Fruit fly (Drosophila melanogaster): ENCODE results near the gene Grasp65.

Grasp65 gene

DNA sequence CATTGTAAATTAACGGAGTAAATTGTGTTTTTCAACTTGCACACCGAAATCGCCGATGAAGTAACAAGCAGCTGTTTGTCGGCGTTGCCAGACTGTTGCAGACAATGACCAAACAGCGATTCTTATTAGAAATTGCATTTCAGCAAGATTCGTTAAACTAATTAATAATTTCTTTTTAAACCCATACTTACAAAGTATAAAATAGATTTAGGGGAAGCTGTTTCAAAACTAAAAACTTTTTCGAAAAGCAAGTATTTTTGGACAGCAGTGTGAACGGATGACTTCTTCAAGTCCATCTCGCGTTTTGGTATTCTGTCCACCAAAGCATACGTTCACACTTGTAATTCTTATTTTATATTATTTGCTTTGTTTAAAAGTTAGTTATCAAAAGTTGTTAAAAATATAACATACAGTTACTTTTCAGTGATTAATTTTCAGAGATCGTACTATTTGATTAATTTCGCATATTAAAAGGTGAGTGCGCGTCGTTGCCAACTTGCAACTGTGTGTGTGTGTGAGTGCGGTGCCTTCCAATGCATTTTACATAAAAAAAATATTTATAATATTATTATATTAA is 3.8 kb downstream of the Grasp65 start, which contains the start of the genes CG8004 and RhoGDI (continued):
- TF ChIP-seq h (GFP tag; optimal IDR thresholded peaks at IDR 0.05) = peak; percentile 69

dm6 chr3L:19929051-19929718 is 4.4 kb downstream of the Grasp65 start:
- peak; percentile 23 for TF ChIP-seq psq (GFP tag; optimal IDR thresholded peaks at IDR 0.05)
- no peak for TF ChIP-seq Rel (GFP tag; optimal IDR thresholded peaks at IDR 0.05)
- peak; percentile 84 for TF ChIP-seq Rel (tag; optimal IDR thresholded peaks at IDR 0.05)
- peak; percentile 10 for TF ChIP-seq ey (GFP tag; optimal IDR thresholded peaks at IDR 0.05)
- no peak for TF ChIP-seq Sp1 (GFP tag; optimal IDR thresholded peaks at IDR 0.05)
- TF ChIP-seq Dfd (GFP tag; optimal IDR thresholded peaks at IDR 0.05) = peak; percentile 18
- peak; percentile 42 for TF ChIP-seq woc (GFP tag; optimal IDR thresholded peaks at IDR 0.05)
- TF ChIP-seq jim (GFP tag; optimal IDR thresholded peaks at IDR 0.05) = peak; percentile 20
- TF ChIP-seq Dif (GFP tag; optimal IDR thresholded peaks at IDR 0.05; ENCODE audit: partially characterized antibody) = peak; percentile 47
- no peak for TF ChIP-seq Hr83 (GFP tag; optimal IDR thresholded peaks at IDR 0.05; ENCODE audit: poor library complexity, severe bottlenecking)
- TF ChIP-seq rgr (GFP tag; optimal IDR thresholded peaks at IDR 0.05) = peak; percentile 35
- TF ChIP-seq OdsH (GFP tag; optimal IDR thresholded peaks at IDR 0.05) = peak; percentile 20
- no peak for TF ChIP-seq brk (GFP tag; optimal IDR thresholded peaks at IDR 0.05)
- TF ChIP-seq fru (GFP tag; optimal IDR thresholded peaks at IDR 0.05) = peak; percentile 7
- TF ChIP-seq dl (GFP tag; optimal IDR thresholded peaks at IDR 0.05; ENCODE audit: insufficient read depth in 1 of 2, partially characterized antibody in 2 of 2) = no peak
- peak; percentile 35 for TF ChIP-seq HLH106 (tag; optimal IDR thresholded peaks at IDR 0.05)
- peak; percentile 39 for TF ChIP-seq h (GFP tag; optimal IDR thresholded peaks at IDR 0.05)
- TF ChIP-seq foxo (GFP tag; optimal IDR thresholded peaks at IDR 0.05) = peak in 1 of 2 experiments; percentile 45
- no peak for TF ChIP-seq Mio (GFP tag; optimal IDR thresholded peaks at IDR 0.05)

- no peak for TF ChIP-seq Hnf4 (GFP tag; optimal IDR thresholded peaks at IDR 0.05)
- no peak for TF ChIP-seq Dfd (GFP tag; optimal IDR thresholded peaks at IDR 0.05)
- TF ChIP-seq woc (GFP tag; optimal IDR thresholded peaks at IDR 0.05) = no peak
- TF ChIP-seq pan (optimal IDR thresholded peaks at IDR 0.05) = no peak
- peak in 1 of 2 experiments; percentile 0 for TF ChIP-seq foxo (GFP tag; optimal IDR thresholded peaks at IDR 0.05)
- TF ChIP-seq psq (GFP tag; optimal IDR thresholded peaks at IDR 0.05) = no peak
- TF ChIP-seq jim (GFP tag; optimal IDR thresholded peaks at IDR 0.05) = peak; percentile 95
- no peak for TF ChIP-seq CrebA (GFP tag; optimal IDR thresholded peaks at IDR 0.05; ENCODE audit: borderline replicate concordance)
- peak; percentile 50 for TF ChIP-seq h (GFP tag; optimal IDR thresholded peaks at IDR 0.05)
- peak; percentile 46 for TF ChIP-seq fru (GFP tag; optimal IDR thresholded peaks at IDR 0.05)
- TF ChIP-seq Jra (GFP tag; optimal IDR thresholded peaks at IDR 0.05) = no peak
- no peak for TF ChIP-seq lola (GFP tag; optimal IDR thresholded peaks at IDR 0.05)
- TF ChIP-seq OdsH (GFP tag; optimal IDR thresholded peaks at IDR 0.05) = no peak
- no peak for TF ChIP-seq Rel (GFP tag; optimal IDR thresholded peaks at IDR 0.05)
- no peak for TF ChIP-seq Rel (tag; optimal IDR thresholded peaks at IDR 0.05)
- no peak for TF ChIP-seq Myc (optimal IDR thresholded peaks at IDR 0.05)
- no peak for TF ChIP-seq CG32264 (GFP tag; optimal IDR thresholded peaks at IDR 0.05)
- TF ChIP-seq Vsx2 (GFP tag; optimal IDR thresholded peaks at IDR 0.05; ENCODE audit: partially characterized antibody) = no peak
- no peak for TF ChIP-seq tai (GFP tag; optimal IDR thresholded peaks at IDR 0.05)
- TF ChIP-seq dmrt93B (GFP tag; optimal IDR thresholded peaks at IDR 0.05) = no peak
- TF ChIP-seq sage (GFP tag; optimal IDR thresholded peaks at IDR 0.05) = no peak
- peak; percentile 31 for TF ChIP-seq Dif (GFP tag; optimal IDR thresholded peaks at IDR 0.05; ENCODE audit: partially characterized antibody)
- TF ChIP-seq ey (GFP tag; optimal IDR thresholded peaks at IDR 0.05) = no peak
- no peak for TF ChIP-seq Hr83 (GFP tag; optimal IDR thresholded peaks at IDR 0.05; ENCODE audit: poor library complexity, severe bottlenecking)
- TF ChIP-seq GATAd (GFP tag; optimal IDR thresholded peaks at IDR 0.05) = no peak
- TF ChIP-seq Hr78 (GFP tag; optimal IDR thresholded peaks at IDR 0.05) = no peak
- no peak for TF ChIP-seq N (GFP tag; optimal IDR thresholded peaks at IDR 0.05)
- no peak for TF ChIP-seq HLH106 (tag; optimal IDR thresholded peaks at IDR 0.05)
- no peak for TF ChIP-seq Sp1 (GFP tag; optimal IDR thresholded peaks at IDR 0.05)
These were observed 5.1 kb downstream of the Grasp65 start for dm6 chr3L:19929719-19930334.

All from whole organism, wandering third instar larva.